Worm (Caenorhabditis elegans): Measurements from ENCODE around the gene Y66D12A.11.

Y66D12A.11 gene

ce11 chrIII:11554701-11555111 is 8.6 kb upstream of the Y66D12A.11 start (continued):
- TF ChIP-seq pqm-1 (tag; optimal IDR thresholded peaks at IDR 0.05): no peak
- TF ChIP-seq nhr-12 (tag; optimal IDR thresholded peaks at IDR 0.05): no peak
- no peak for TF ChIP-seq nhr-11 (tag; optimal IDR thresholded peaks at IDR 0.05)
- TF ChIP-seq nhr-77 (tag; optimal IDR thresholded peaks at IDR 0.05): no peak
- no peak for TF ChIP-seq isw-1 (GFP tag; IDR thresholded peaks at IDR 0.05)
- no peak for TF ChIP-seq unc-86 (tag; optimal IDR thresholded peaks at IDR 0.05)

DNA sequence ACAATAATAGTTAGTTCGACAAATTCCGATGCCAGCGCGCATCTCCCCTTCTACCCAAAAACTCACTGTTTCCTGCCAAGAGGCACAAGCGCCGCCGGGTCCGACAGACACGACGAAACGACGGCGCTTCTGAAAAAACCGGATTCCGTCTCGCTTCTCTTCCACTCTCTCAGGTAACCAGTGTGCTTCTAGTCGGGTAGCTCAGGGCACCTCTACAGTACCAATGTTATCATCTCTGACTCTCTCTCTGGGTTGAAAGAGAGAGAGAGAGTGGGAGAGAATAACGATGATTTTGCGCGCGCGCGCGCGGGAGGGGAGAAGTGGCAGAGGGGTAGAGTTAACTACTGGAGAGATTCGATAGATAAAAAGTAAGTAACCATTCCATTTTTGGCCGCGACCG is 6.4 kb upstream of the Y66D12A.11 start:
- TF ChIP-seq tlp-1 (tag; optimal IDR thresholded peaks at IDR 0.05): no peak
- TF ChIP-seq pax-3 (tag; optimal IDR thresholded peaks at IDR 0.05): no peak
- no peak for TF ChIP-seq irx-1 (tag; optimal IDR thresholded peaks at IDR 0.05)
- TF ChIP-seq nhr-11 (tag; optimal IDR thresholded peaks at IDR 0.05): no peak
- TF ChIP-seq unc-130 (tag; optimal IDR thresholded peaks at IDR 0.05): no peak
- TF ChIP-seq unc-30 (tag; optimal IDR thresholded peaks at IDR 0.05): no peak
- no peak for TF ChIP-seq ceh-88 (GFP tag; IDR thresholded peaks at IDR 0.05)
- TF ChIP-seq xbp-1 (tag; optimal IDR thresholded peaks at IDR 0.05): no peak
- peak; percentile 70 for TF ChIP-seq nhr-85 (tag)
- TF ChIP-seq efl-1 (optimal IDR thresholded peaks at IDR 0.05): peak; percentile 24 to 30
- TF ChIP-seq efl-1 (GFP tag; optimal IDR thresholded peaks at IDR 0.05 in 1 of 2): peak; percentile 7 to 84
- TF ChIP-seq lir-3 (tag; optimal IDR thresholded peaks at IDR 0.05; ENCODE audit: poor library complexity): no peak
- no peak for TF ChIP-seq nhr-28 (tag; optimal IDR thresholded peaks at IDR 0.05)
- no peak for TF ChIP-seq jun-1 (tag; optimal IDR thresholded peaks at IDR 0.05)
- TF ChIP-seq dsc-1 (tag; optimal IDR thresholded peaks at IDR 0.05): no peak
- no peak for TF ChIP-seq ztf-11 (tag; optimal IDR thresholded peaks at IDR 0.05)
- peak; percentile 19 for TF ChIP-seq swsn-7 (tag; optimal IDR thresholded peaks at IDR 0.05)
- no peak for TF ChIP-seq mab-9 (GFP tag; IDR thresholded peaks at IDR 0.05)
- peak; percentile 20 for TF ChIP-seq nhr-20 (tag; optimal IDR thresholded peaks at IDR 0.05)
- no peak for TF ChIP-seq isw-1 (GFP tag; IDR thresholded peaks at IDR 0.05)
- no peak for TF ChIP-seq nhr-12 (tag; optimal IDR thresholded peaks at IDR 0.05)
- TF ChIP-seq Y116A8C.19 (tag; optimal IDR thresholded peaks at IDR 0.05; ENCODE audit: borderline replicate concordance): no peak
- TF ChIP-seq fkh-10 (GFP tag; optimal IDR thresholded peaks at IDR 0.05): no peak
- no peak for TF ChIP-seq C04F5.9 (tag; optimal IDR thresholded peaks at IDR 0.05)
- no peak for TF ChIP-seq rnt-1 (tag; optimal IDR thresholded peaks at IDR 0.05)
- no peak for TF ChIP-seq ceh-90 (tag; optimal IDR thresholded peaks at IDR 0.05)
- TF ChIP-seq pag-3 (tag; optimal IDR thresholded peaks at IDR 0.05; ENCODE audit: borderline replicate concordance, insufficient read depth): no peak
- no peak for TF ChIP-seq ceh-63 (GFP tag; optimal IDR thresholded peaks at IDR 0.05)
- TF ChIP-seq snpc-4 (tag; optimal IDR thresholded peaks at IDR 0.05): no peak
- TF ChIP-seq nhr-237 (tag; optimal IDR thresholded peaks at IDR 0.05): no peak
- no peak for TF ChIP-seq mef-2 (tag; optimal IDR thresholded peaks at IDR 0.05)
- peak; percentile 17 for TF ChIP-seq nhr-71 (tag; optimal IDR thresholded peaks at IDR 0.05)
- peak; percentile 12 for TF ChIP-seq snu-23 (GFP tag; optimal IDR thresholded peaks at IDR 0.05)
- peak; percentile 65 for TF ChIP-seq grh-1 (GFP tag; IDR thresholded peaks at IDR 0.05)
- TF ChIP-seq zip-4 (GFP tag; optimal IDR thresholded peaks at IDR 0.05): no peak
- TF ChIP-seq hlh-4 (tag; optimal IDR thresholded peaks at IDR 0.05): no peak
- TF ChIP-seq lin-13 (GFP tag; optimal IDR thresholded peaks at IDR 0.05): no peak
- no peak for TF ChIP-seq zag-1 (tag; optimal IDR thresholded peaks at IDR 0.05)
- TF ChIP-seq mep-1 (tag; optimal IDR thresholded peaks at IDR 0.05): no peak
- TF ChIP-seq mdl-1 (tag; optimal IDR thresholded peaks at IDR 0.05): no peak
- peak; percentile 50 for TF ChIP-seq lin-14 (GFP tag; optimal IDR thresholded peaks at IDR 0.05)
- TF ChIP-seq skn-1 (tag; optimal IDR thresholded peaks at IDR 0.05): peak; percentile 56
- no peak for TF ChIP-seq nhr-19 (GFP tag; conservative IDR thresholded peaks at IDR 0.05)
- TF ChIP-seq fos-1 (tag; optimal IDR thresholded peaks at IDR 0.05): no peak
- peak; percentile 2 to 44 (median 26) for TF ChIP-seq dpl-1 (GFP tag; optimal IDR thresholded peaks at IDR 0.05)
- TF ChIP-seq vab-15 (tag; optimal IDR thresholded peaks at IDR 0.05): no peak
- no peak for TF ChIP-seq egl-27 (tag; optimal IDR thresholded peaks at IDR 0.05)
- no peak for TF ChIP-seq F16B12.6 (tag; optimal IDR thresholded peaks at IDR 0.05)
- peak in 3 of 6 experiments; percentile 14 to 45 (median 26) for TF ChIP-seq elt-3 (tag; optimal IDR thresholded peaks at IDR 0.05)

Measured in whole organism, L1 larva.